Fruit fly (Drosophila melanogaster): ENCODE results near the gene fz2.

The fz2 gene

dm6 chr3L:19199680-19200278 lies 35.4 kb downstream of the fz2 start (continued):
- TF ChIP-seq Rx (GFP tag; IDR thresholded peaks at IDR 0.05): no peak
- no peak for TF ChIP-seq otp (GFP tag; IDR thresholded peaks at IDR 0.05)
- TF ChIP-seq CG10147 (GFP tag; optimal IDR thresholded peaks at IDR 0.05): no peak
- no peak for TF ChIP-seq Hr78 (GFP tag; optimal IDR thresholded peaks at IDR 0.05)
- TF ChIP-seq CG34422 (GFP tag; IDR thresholded peaks at IDR 0.05): no peak
- no peak for TF ChIP-seq CG17361 (GFP tag; IDR thresholded peaks at IDR 0.05)
- TF ChIP-seq CG32767 (GFP tag; IDR thresholded peaks at IDR 0.05): no peak
- TF ChIP-seq trh (GFP tag; optimal IDR thresholded peaks at IDR 0.05): no peak
- TF ChIP-seq CG8089 (GFP tag; optimal IDR thresholded peaks at IDR 0.05): no peak
- no peak for TF ChIP-seq z (GFP tag; IDR thresholded peaks at IDR 0.05)
- TF ChIP-seq sr (GFP tag; IDR thresholded peaks at IDR 0.05): no peak
- TF ChIP-seq sens (GFP tag): no peak
- TF ChIP-seq CG31388 (GFP tag; optimal IDR thresholded peaks at IDR 0.05): no peak
- no peak for TF ChIP-seq CG34376 (GFP tag; optimal IDR thresholded peaks at IDR 0.05)
- TF ChIP-seq ab (GFP tag; optimal IDR thresholded peaks at IDR 0.05): no peak
- TF ChIP-seq CG1529 (GFP tag; optimal IDR thresholded peaks at IDR 0.05): no peak
- TF ChIP-seq cg (GFP tag; optimal IDR thresholded peaks at IDR 0.05): no peak
- no peak for TF ChIP-seq CG15514 (GFP tag; optimal IDR thresholded peaks at IDR 0.05)
- TF ChIP-seq CG18262 (tag; optimal IDR thresholded peaks at IDR 0.05): no peak
- no peak for TF ChIP-seq CG6791 (GFP tag; IDR thresholded peaks at IDR 0.05; ENCODE audit: partially characterized antibody)
- TF ChIP-seq Antp (GFP tag; optimal IDR thresholded peaks at IDR 0.05): no peak
- no peak for TF ChIP-seq Xrp1 (GFP tag; IDR thresholded peaks at IDR 0.05)
- TF ChIP-seq Myb (GFP tag; optimal IDR thresholded peaks at IDR 0.05): no peak
- 0 out of 2 replicates have a peak, but pooled peaks have one; percentile 23 for TF ChIP-seq CG7372 (GFP tag; IDR thresholded peaks at IDR 0.05)
- no peak for TF ChIP-seq slbo (GFP tag; IDR thresholded peaks at IDR 0.05)
- no peak for TF ChIP-seq p53 (GFP tag; optimal IDR thresholded peaks at IDR 0.05)
- 0 out of 3 replicates have a peak, but pooled peaks have one; percentile 31 for TF ChIP-seq so (GFP tag; IDR thresholded peaks at IDR 0.05)
- TF ChIP-seq fd64A (GFP tag; optimal IDR thresholded peaks at IDR 0.05): no peak
- TF ChIP-seq cwo (GFP tag; optimal IDR thresholded peaks at IDR 0.05): no peak
- no peak for TF ChIP-seq YL-1 (GFP tag; optimal IDR thresholded peaks at IDR 0.05)
- no peak for TF ChIP-seq CG6854 (GFP tag; optimal IDR thresholded peaks at IDR 0.05)
- no peak for TF ChIP-seq Atf3 (GFP tag; optimal IDR thresholded peaks at IDR 0.05)
- no peak for TF ChIP-seq pb (GFP tag; optimal IDR thresholded peaks at IDR 0.05)
- TF ChIP-seq CG4617 (GFP tag; optimal IDR thresholded peaks at IDR 0.05; ENCODE audit: borderline replicate concordance): no peak
- TF ChIP-seq dan (GFP tag; IDR thresholded peaks at IDR 0.05): no peak
- no peak for TF ChIP-seq slp2 (GFP tag; optimal IDR thresholded peaks at IDR 0.05)
- no peak for TF ChIP-seq CG17912 (GFP tag; optimal IDR thresholded peaks at IDR 0.05)
- TF ChIP-seq usp (GFP tag; optimal IDR thresholded peaks at IDR 0.05): no peak
- TF ChIP-seq gem (tag; optimal IDR thresholded peaks at IDR 0.05): no peak
- TF ChIP-seq CG15011 (GFP tag; optimal IDR thresholded peaks at IDR 0.05): no peak
- no peak for TF ChIP-seq Hr39 (optimal IDR thresholded peaks at IDR 0.05)
- TF ChIP-seq ac (GFP tag; optimal IDR thresholded peaks at IDR 0.05): no peak
- no peak for TF ChIP-seq aop (GFP tag; IDR thresholded peaks at IDR 0.05)
- no peak for TF ChIP-seq Opbp (GFP tag; IDR thresholded peaks at IDR 0.05; ENCODE audit: partially characterized antibody)
- peak; percentile 93 for TF ChIP-seq CG6175 (GFP tag; IDR thresholded peaks at IDR 0.05)
- no peak for TF ChIP-seq Bteb2 (GFP tag; optimal IDR thresholded peaks at IDR 0.05)
- TF ChIP-seq CG7839 (tag; optimal IDR thresholded peaks at IDR 0.05): no peak
- TF ChIP-seq kni (GFP tag; optimal IDR thresholded peaks at IDR 0.05): peak; percentile 29
- no peak for TF ChIP-seq CG2678 (tag; optimal IDR thresholded peaks at IDR 0.05)
- no peak for TF ChIP-seq kay (GFP tag; optimal IDR thresholded peaks at IDR 0.05)
- TF ChIP-seq chinmo (GFP tag; IDR thresholded peaks at IDR 0.05; ENCODE audit: partially characterized antibody): peak; percentile 84; the same call in 2 of the 4 replicates
- no peak for TF ChIP-seq Dek (tag; optimal IDR thresholded peaks at IDR 0.05)
